Worm (Caenorhabditis elegans) whole organism, L4 larva: ENCODE results near the gene cmtr-1.

ENCODE experiments used
- F37D6.2 ChIP-seq: sonication (generic microtip); optimal IDR thresholded peaks from 2 replicates; lab custom pipeline; 2016; ENCODE audit warnings: mild to moderate bottlenecking, missing genetic modification characterization, missing compliant biosample characterization
- R02D3.7 ChIP-seq: fragments of 150-350 bp; sonication (generic microtip); optimal IDR thresholded peaks from 3 replicates; lab custom pipeline; 2014; ENCODE audit warnings: missing biosample characterization, missing genetic modification characterization
- T26A8.4 ChIP-seq: fragments of 200-800 bp; sonication (Bioruptor generic); IDR thresholded peaks from 2 replicates; pipeline ENCODE4 v1.3.6; 2022; ENCODE audit warnings: missing genetic modification characterization, missing compliant biosample characterization
- Y105C5A.15 ChIP-seq: fragments of 200-800 bp; sonication (Bioruptor generic); IDR thresholded peaks from 2 replicates; pipeline ENCODE4 v1.3.6; 2022; ENCODE audit warnings: missing genetic modification characterization, missing compliant biosample characterization
- ceh-20 ChIP-seq: fragments of 200-800 bp; sonication (Bioruptor generic); IDR thresholded peaks from 2 replicates; pipeline ENCODE4 v1.3.6; 2022; ENCODE audit warnings: missing genetic modification reagents, missing genetic modification characterization, missing compliant biosample characterization
- ceh-44 ChIP-seq: fragments of 200-800 bp; sonication (Bioruptor generic); IDR thresholded peaks from 2 replicates; pipeline ENCODE4 v1.3.6; 2022; ENCODE audit warnings: missing genetic modification reagents, missing genetic modification characterization, missing compliant biosample characterization
- daf-12 ChIP-seq: fragments of 150-350 bp; optimal IDR thresholded peaks from 2 replicates; lab custom pipeline; 2014; ENCODE audit warnings: missing biosample characterization, missing genetic modification reagents, missing genetic modification characterization
- dmd-6 ChIP-seq: fragments of 200-800 bp; sonication (Bioruptor generic); IDR thresholded peaks from 2 replicates; pipeline ENCODE4 v1.3.6; 2022; ENCODE audit warnings: missing genetic modification reagents, missing genetic modification characterization, missing compliant biosample characterization
- dpl-1 ChIP-seq: fragments of 150-350 bp; optimal IDR thresholded peaks from 2 replicates; lab custom pipeline; 2014; ENCODE audit warnings: missing biosample characterization, missing genetic modification reagents, missing genetic modification characterization
- duxl-1 ChIP-seq: sonication (generic microtip); optimal IDR thresholded peaks from 2 replicates; lab custom pipeline; 2016; ENCODE audit warnings: mild to moderate bottlenecking, missing genetic modification characterization, moderate library complexity, missing compliant biosample characterization; ENCODE audit not compliant: poor library complexity
- egl-43 ChIP-seq: fragments of 200-800 bp; sonication (Bioruptor generic); IDR thresholded peaks from 2 replicates; pipeline ENCODE4 v1.3.6; 2022; ENCODE audit warnings: missing genetic modification reagents, missing genetic modification characterization, missing compliant biosample characterization
- fkh-10 ChIP-seq: fragments of 150-350 bp; optimal IDR thresholded peaks from 2 replicates; lab custom pipeline; 2014; ENCODE audit warnings: missing biosample characterization, missing genetic modification reagents, missing genetic modification characterization
- fos-1 ChIP-seq: fragments of 150-350 bp; optimal IDR thresholded peaks from 2 replicates; lab custom pipeline; 2014; ENCODE audit warnings: missing biosample characterization, missing genetic modification characterization
- hlh-30 ChIP-seq: sonication (generic microtip); optimal IDR thresholded peaks from 2 replicates; lab custom pipeline; 2017; ENCODE audit warnings: antibody characterized with exemption, mild to moderate bottlenecking, missing genetic modification characterization, missing compliant biosample characterization; ENCODE audit not compliant: insufficient read depth
- hmg-1.1 ChIP-seq: fragments of 200-800 bp; sonication (Bioruptor generic); IDR thresholded peaks from 2 replicates; pipeline ENCODE4 v1.3.6; 2022; ENCODE audit warnings: missing genetic modification reagents, missing genetic modification characterization, missing compliant biosample characterization
- lin-39 ChIP-seq: fragments of 150-350 bp; optimal IDR thresholded peaks from 2 replicates; lab custom pipeline; 2014; ENCODE audit warnings: missing biosample characterization, missing genetic modification reagents, missing genetic modification characterization
- lir-3 ChIP-seq: sonication (generic microtip); optimal IDR thresholded peaks from 2 replicates; lab custom pipeline; 2016; ENCODE audit warnings: mild to moderate bottlenecking, missing genetic modification characterization, missing compliant biosample characterization
- lsy-2 ChIP-seq, 2 experiments: fragments of 150-350 bp in 1 of 2; sonication (generic microtip) in 1 of 2; optimal IDR thresholded peaks; 2 replicates each; lab custom pipeline; 2014 to 2017; ENCODE audit warnings: missing biosample characterization in 2 of 2, missing genetic modification characterization in 2 of 2
- madf-5 ChIP-seq, 2 experiments: fragments of 200-800 bp; sonication (Bioruptor generic); IDR thresholded peaks; 2 replicates each; pipeline ENCODE4 v1.3.6; 2022; ENCODE audit warnings: missing compliant biosample characterization in 2 of 2, missing genetic modification characterization in 2 of 2
- nhr-102 ChIP-seq: sonication (generic microtip); optimal IDR thresholded peaks from 2 replicates; lab custom pipeline; 2016; ENCODE audit warnings: mild to moderate bottlenecking, missing genetic modification characterization, moderate library complexity, missing compliant biosample characterization
- nhr-76 ChIP-seq: fragments of 150-350 bp; optimal IDR thresholded peaks from 2 replicates; lab custom pipeline; 2014; ENCODE audit warnings: missing biosample characterization, missing genetic modification characterization
- pqm-1 ChIP-seq: sonication (generic microtip); optimal IDR thresholded peaks from 2 replicates; lab custom pipeline; 2017; ENCODE audit warnings: missing biosample characterization, missing genetic modification characterization
- rbr-2 ChIP-seq: sonication (generic microtip); optimal IDR thresholded peaks from 2 replicates; lab custom pipeline; 2016; ENCODE audit warnings: missing genotype, missing genetic modification characterization, missing compliant biosample characterization
- saeg-2 ChIP-seq: fragments of 200-800 bp; sonication (Bioruptor generic); IDR thresholded peaks from 2 replicates; pipeline ENCODE4 v1.3.6; 2022; ENCODE audit warnings: missing genetic modification reagents, missing genetic modification characterization, missing compliant biosample characterization
- skn-1 ChIP-seq: fragments of 150-350 bp; optimal IDR thresholded peaks from 2 replicates; lab custom pipeline; 2014; ENCODE audit warnings: missing biosample characterization, missing genetic modification characterization
- snpc-4 ChIP-seq: fragments of 150-350 bp; optimal IDR thresholded peaks from 2 replicates; lab custom pipeline; 2014; ENCODE audit warnings: missing biosample characterization, missing genetic modification characterization
- tra-1 ChIP-seq: fragments of 200-800 bp; sonication (Bioruptor generic); IDR thresholded peaks from 2 replicates; pipeline ENCODE4 v1.3.6; 2022; ENCODE audit warnings: missing genetic modification reagents, missing genetic modification characterization, missing compliant biosample characterization
- unc-130 ChIP-seq: sonication (generic microtip); optimal IDR thresholded peaks from 2 replicates; lab custom pipeline; 2016; ENCODE audit warnings: missing genetic modification reagents, missing genetic modification characterization, missing compliant biosample characterization
- unc-62 ChIP-seq, 3 experiments: fragments of 150-350 bp in 1 of 3; sonication (generic microtip); optimal IDR thresholded peaks in 2 of 3; peaks in 1 of 3; 1 replicate in 1 of 3; 2 replicates in 2 of 3; lab custom pipeline; 2014 to 2017; ENCODE audit warnings: missing biosample characterization in 3 of 3, missing genetic modification characterization in 3 of 3, missing genetic modification reagents in 3 of 3, missing genotype in 1 of 3
- zfp-2 ChIP-seq: sonication (generic microtip); optimal IDR thresholded peaks from 2 replicates; lab custom pipeline; 2016; ENCODE audit warnings: mild to moderate bottlenecking, missing genetic modification characterization, missing compliant biosample characterization

cmtr-1 gene

DNA sequence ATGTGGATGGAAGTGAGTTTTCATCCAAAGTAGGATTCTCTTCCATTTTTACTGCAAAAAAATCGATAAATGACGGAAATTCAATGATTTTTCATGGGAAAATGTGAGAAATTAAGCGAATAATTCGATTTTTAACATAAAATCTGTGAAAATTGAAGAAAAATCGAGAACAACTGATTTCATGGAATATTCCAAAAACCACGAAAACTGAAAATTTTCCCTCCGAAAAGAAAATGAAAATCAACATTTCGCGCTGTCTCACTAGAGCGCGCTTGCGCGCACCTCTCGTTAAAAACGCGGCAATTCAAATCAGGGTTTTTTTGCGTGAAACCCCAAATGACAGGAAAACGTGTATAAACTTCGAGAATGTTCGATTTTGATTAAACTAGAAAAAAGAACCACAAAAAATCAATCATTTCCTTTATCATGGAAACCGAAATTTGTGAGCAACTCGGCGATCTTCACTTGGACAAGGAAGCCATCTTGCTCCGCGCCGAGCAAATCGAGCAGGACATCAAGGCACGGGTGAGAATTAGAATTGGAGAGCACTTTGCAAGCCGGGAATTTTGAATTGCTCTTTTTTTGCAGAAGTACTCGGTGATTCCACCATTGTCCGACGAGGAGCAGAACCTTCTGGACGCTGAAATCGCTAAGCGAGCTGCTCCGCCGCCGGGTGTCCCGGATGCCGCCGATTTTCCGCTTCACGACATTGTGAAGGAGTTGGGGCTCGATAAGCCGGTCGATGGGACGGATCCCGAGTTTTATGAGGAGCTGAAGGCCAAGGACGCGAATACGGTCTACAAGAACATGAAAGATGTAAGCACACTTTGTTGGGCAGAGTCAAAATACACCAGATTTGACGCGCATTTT, 15.3 kb upstream of the cmtr-1 start, which contains the start of the genes Y53F4B.9 and Y53F4B.11 (continued):
- TF ChIP-seq lin-39 (tag; lab: Kevin White, UChicago) (no peak), dpl-1 (peak; percentile 99), madf-5 (GFP tag; IDR thresholded peaks at IDR 0.05; lab: Robert Waterston, UW) (no peak), zfp-2 (no peak), egl-43 (GFP tag; lab: Robert Waterston, UW) (no peak), hlh-30 (tag; lab: Kevin White, UChicago) (peak; percentile 77), fos-1 (tag; lab: Kevin White, UChicago) (no peak)

DNA sequence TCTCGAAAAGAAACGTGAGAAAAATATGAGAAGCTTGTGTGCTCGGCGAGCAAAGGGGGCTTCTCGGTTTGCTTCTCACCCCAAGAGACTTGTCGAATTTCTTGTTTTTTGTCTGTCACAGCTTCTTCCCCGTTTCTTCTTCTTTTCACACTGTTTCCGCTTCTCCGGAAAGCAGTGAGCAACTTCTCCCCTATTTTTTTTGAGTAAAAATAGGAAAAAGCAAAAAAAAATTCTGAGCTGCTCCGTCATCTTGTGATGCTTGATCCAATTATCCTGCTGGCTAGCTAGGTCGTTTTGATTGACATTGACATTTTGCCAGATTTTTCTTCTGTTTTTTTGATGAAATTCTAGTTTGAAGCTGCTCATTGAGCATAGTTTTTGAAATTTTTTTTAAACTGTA, 11.5 kb upstream of the cmtr-1 start, which contains the start of gene Y53F4B.51:
Gene Y53F4B.51 (minus strand): TSS at position 63 of the 400 bp plus-strand sequence.
- TF ChIP-seq T26A8.4: no peak
- TF ChIP-seq R02D3.7 (tag; lab: Kevin White, UChicago): no peak
- no peak for TF ChIP-seq ceh-20
- peak; percentile 79 for TF ChIP-seq fkh-10
- peak in 1 of 2 experiments; percentile 60 for TF ChIP-seq unc-62 (GFP tag; optimal IDR thresholded peaks at IDR 0.05 in 1 of 2; lab: Kevin White, UChicago)
- TF ChIP-seq unc-62 (tag; optimal IDR thresholded peaks at IDR 0.05; lab: Kevin White, UChicago): no peak
- TF ChIP-seq snpc-4 (tag; lab: Kevin White, UChicago): no peak
- TF ChIP-seq nhr-76 (tag; lab: Kevin White, UChicago): no peak

DNA sequence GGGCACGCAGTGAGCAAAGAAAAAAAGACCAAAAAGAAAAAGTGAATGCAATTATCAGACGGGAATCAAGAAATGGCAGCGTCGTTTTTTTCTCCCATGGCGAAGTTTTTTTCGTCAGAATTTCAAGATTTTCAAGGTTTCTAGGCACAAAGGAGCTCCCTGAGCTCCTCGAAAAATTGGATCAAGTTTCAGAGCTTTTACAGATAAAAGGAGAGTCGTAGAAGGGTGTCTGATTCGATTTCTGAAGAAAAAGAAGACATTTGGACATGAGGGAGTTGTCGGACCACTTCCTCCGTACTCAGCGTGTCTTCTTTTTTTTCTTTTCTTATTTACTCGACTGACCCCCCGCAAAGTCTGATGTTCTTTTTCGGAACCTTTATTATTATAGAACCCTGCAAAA, 10.2 kb upstream of the cmtr-1 start:
- no peak for TF ChIP-seq duxl-1 (tag; lab: Kevin White, UChicago)
- TF ChIP-seq hmg-1.1 (GFP tag; lab: Robert Waterston, UW): no peak
- TF ChIP-seq ceh-44 (GFP tag; lab: Robert Waterston, UW): no peak
- TF ChIP-seq dpl-1: no peak
- TF ChIP-seq unc-62 (GFP tag; optimal IDR thresholded peaks at IDR 0.05 in 1 of 2; lab: Kevin White, UChicago): no peak
- no peak for TF ChIP-seq unc-62 (tag; optimal IDR thresholded peaks at IDR 0.05; lab: Kevin White, UChicago)
- TF ChIP-seq lir-3 (tag; lab: Kevin White, UChicago): no peak
- TF ChIP-seq unc-130 (GFP tag; lab: Kevin White, UChicago): no peak
- no peak for TF ChIP-seq daf-12 (tag; lab: Kevin White, UChicago)
- no peak for TF ChIP-seq ceh-20
- TF ChIP-seq saeg-2: no peak
- no peak for TF ChIP-seq pqm-1 (tag; lab: Kevin White, UChicago)
- TF ChIP-seq Y105C5A.15: no peak
- TF ChIP-seq skn-1 (tag; lab: Kevin White, UChicago): no peak
- TF ChIP-seq tra-1 (GFP tag; lab: Robert Waterston, UW): no peak
- no peak for TF ChIP-seq rbr-2 (tag; lab: Kevin White, UChicago)

DNA sequence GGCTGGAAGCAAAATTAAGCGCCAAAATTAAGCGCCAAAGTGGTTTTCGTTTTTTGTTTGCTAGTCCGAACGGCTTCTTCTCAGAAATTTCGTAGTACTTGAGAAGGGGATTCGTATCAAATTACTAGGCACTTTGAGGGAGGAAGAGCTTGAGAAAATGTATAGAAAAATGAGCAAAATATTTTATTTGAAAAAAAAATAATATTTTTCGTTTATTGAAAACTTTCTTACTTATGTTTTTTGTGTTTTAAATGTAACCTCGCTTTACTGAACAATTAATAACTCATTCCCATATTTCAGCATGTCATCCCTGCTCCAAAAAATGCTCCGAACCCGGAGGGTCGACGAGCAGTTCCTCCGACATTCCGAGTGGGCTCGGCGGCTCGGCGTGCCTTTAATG, 7.0 kb upstream of the cmtr-1 start, which contains the start of gene Y53F4B.12:
Gene Y53F4B.12 (plus strand): TSS at position 301 of the 400 bp plus-strand sequence.
- TF ChIP-seq lsy-2 (tag; optimal IDR thresholded peaks at IDR 0.05; lab: Kevin White, UChicago): no peak
- no peak for TF ChIP-seq dmd-6 (GFP tag; lab: Robert Waterston, UW)
- no peak for TF ChIP-seq nhr-102 (tag; lab: Kevin White, UChicago)
- no peak for TF ChIP-seq F37D6.2 (tag; lab: Kevin White, UChicago)

DNA sequence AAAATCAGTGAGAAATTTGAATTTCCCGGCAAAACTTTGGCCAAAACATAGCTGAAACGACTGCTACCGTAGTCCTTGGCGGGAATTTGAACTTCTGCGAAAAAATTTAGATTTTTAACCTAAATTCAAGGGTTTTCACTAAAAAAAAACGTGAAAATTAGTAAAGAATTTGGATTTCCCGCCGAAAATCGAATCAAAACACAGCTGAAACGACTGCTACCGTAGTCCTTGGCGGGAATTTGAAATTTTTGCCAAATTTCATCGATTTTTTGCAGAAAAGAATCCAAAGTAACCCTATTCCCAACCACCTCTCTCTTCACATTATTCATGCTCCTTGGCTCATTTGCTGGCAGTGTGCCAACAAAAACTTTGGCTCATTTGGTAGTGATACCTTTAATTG, 814 bp upstream of the cmtr-1 start:
- TF ChIP-seq rbr-2 (tag; lab: Kevin White, UChicago): no peak
- TF ChIP-seq lsy-2 (tag; optimal IDR thresholded peaks at IDR 0.05; lab: Kevin White, UChicago): peak in 1 of 2 experiments; percentile 56
